Worm (Caenorhabditis elegans) whole organism, L1 larva: ENCODE data around the gene fbxa-48.

Experiments
- aha-1 ChIP-seq: fragments of 150-350 bp; optimal IDR thresholded peaks from 2 replicates; lab custom pipeline; 2014; ENCODE audit warnings: missing biosample characterization, missing genetic modification characterization
- pqm-1 ChIP-seq: sonication (generic microtip); optimal IDR thresholded peaks from 3 replicates; lab custom pipeline; 2017; ENCODE audit warnings: missing biosample characterization, missing genetic modification characterization
- skn-1 ChIP-seq: fragments of 150-350 bp; optimal IDR thresholded peaks from 2 replicates; lab custom pipeline; 2014; ENCODE audit warnings: missing biosample characterization, missing genetic modification characterization

ce11 chrIII:2224478-2224877 lies 47.5 kb downstream of the fbxa-48 start, which contains the start of gene fbxa-38:
- TF ChIP-seq aha-1 (tag; lab: Kevin White, UChicago) (no peak), skn-1 (no peak), pqm-1 (tag; lab: Kevin White, UChicago) (no peak)
